Worm (Caenorhabditis elegans) whole organism, L4/young adult: ENCODE data around the gene srx-111.

Source experiments
- W03F9.2 ChIP-seq: fragments of 150-350 bp; optimal IDR thresholded peaks from 2 replicates; lab custom pipeline; 2014; ENCODE audit warnings: missing biosample characterization, missing genetic modification characterization
- dao-5 ChIP-seq: sonication (generic microtip); optimal IDR thresholded peaks from 2 replicates; lab custom pipeline; 2016; ENCODE audit warnings: missing genotype, missing genetic modification characterization, moderate library complexity, missing compliant biosample characterization

ce11 chrII:3753598-3753997 lies 4.0 kb upstream of the srx-111 start, which contains the start of gene rcd-1:
- TF ChIP-seq W03F9.2 (tag; lab: Kevin White, UChicago) (no peak), dao-5 (tag; lab: Kevin White, UChicago) (no peak)
